Fruit fly (Drosophila melanogaster): ENCODE results near the gene Fie.

DNA sequence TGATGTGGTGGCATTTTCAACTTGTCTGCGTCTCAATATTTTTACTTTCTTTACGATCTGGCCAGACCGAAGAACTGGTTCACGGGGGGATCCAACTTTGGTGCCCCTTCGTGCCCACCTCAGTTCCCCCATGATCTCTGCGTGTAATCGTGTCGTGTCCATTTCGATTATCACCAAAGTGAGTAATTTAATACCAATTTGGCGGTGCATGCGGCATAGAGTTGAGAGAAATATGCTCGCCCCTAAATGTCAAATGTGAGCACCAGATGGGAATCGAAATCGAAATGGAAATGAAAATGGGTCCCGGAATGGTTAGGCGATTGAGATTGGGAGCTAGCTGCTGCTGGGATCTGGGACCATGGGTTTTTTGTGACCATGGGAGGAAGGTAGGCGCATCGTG is 21.1 kb upstream of the Fie start:
- TF ChIP-seq CG8478 (optimal IDR thresholded peaks at IDR 0.05) (no peak), CTCF (optimal IDR thresholded peaks at IDR 0.05) (no peak)
